Worm (Caenorhabditis elegans) whole organism, young adult: ENCODE data around the gene pifk-1.

Experiments
- F10E7.11 ChIP-seq: sonication (generic microtip); optimal IDR thresholded peaks from 2 replicates; lab custom pipeline; 2017; ENCODE audit warnings: mild to moderate bottlenecking, missing genetic modification characterization, moderate library complexity, missing compliant biosample characterization
- K11D2.4 ChIP-seq: fragments of 200-800 bp; sonication (Bioruptor generic); IDR thresholded peaks from 2 replicates; pipeline ENCODE4 v1.3.6; 2022; ENCODE audit warnings: missing genetic modification reagents, missing genetic modification characterization, missing compliant biosample characterization
- ama-1 ChIP-seq, 3 experiments: fragments of 150-350 bp in 1 of 3; sonication (generic microtip) in 2 of 3; optimal IDR thresholded peaks; 2 replicates each; lab custom pipeline; 2014 to 2018; ENCODE audit warnings: missing biosample characterization in 2 of 3, missing genetic modification characterization in 2 of 3, missing genetic modification reagents in 2 of 3
- ceh-91 ChIP-seq: fragments of 200-800 bp; sonication (Bioruptor generic); IDR thresholded peaks from 2 replicates; pipeline ENCODE4 v1.3.6; 2022; ENCODE audit warnings: missing genetic modification reagents, missing genetic modification characterization, missing compliant biosample characterization
- dox-1 ChIP-seq: fragments of 200-800 bp; sonication (Bioruptor generic); IDR thresholded peaks from 2 replicates; pipeline ENCODE4 v1.3.6; 2022; ENCODE audit warnings: missing genetic modification reagents, missing genetic modification characterization, missing compliant biosample characterization
- egl-44 ChIP-seq: fragments of 200-800 bp; sonication (Bioruptor generic); IDR thresholded peaks from 2 replicates; pipeline ENCODE4 v1.3.6; 2022; ENCODE audit warnings: missing genetic modification reagents, missing genetic modification characterization, missing compliant biosample characterization
- him-1 ChIP-seq: sonication (generic microtip); optimal IDR thresholded peaks from 2 replicates; lab custom pipeline; 2016; ENCODE audit warnings: missing genotype, missing genetic modification reagents, missing genetic modification characterization, missing compliant biosample characterization
- hrde-1 ChIP-seq: sonication (generic microtip); optimal IDR thresholded peaks from 2 replicates; lab custom pipeline; 2016; ENCODE audit warnings: missing genetic modification characterization, mild to moderate bottlenecking, missing compliant biosample characterization, moderate library complexity, missing genotype, missing genetic modification reagents, borderline replicate concordance
- lir-1 ChIP-seq: fragments of 200-800 bp; sonication (Bioruptor generic); conservative IDR thresholded peaks from 2 replicates; pipeline ENCODE4 v1.3.6; 2022; ENCODE audit warnings: missing genetic modification reagents, missing genetic modification characterization, missing compliant biosample characterization
- nhr-120 ChIP-seq: fragments of 200-800 bp; sonication (Bioruptor generic); IDR thresholded peaks from 2 replicates; pipeline ENCODE4 v1.3.6; 2022; ENCODE audit warnings: missing genetic modification characterization, missing compliant biosample characterization
- pha-4 ChIP-seq: fragments of 150-350 bp; sonication (generic microtip); optimal IDR thresholded peaks from 2 replicates; lab custom pipeline; 2014; ENCODE audit warnings: missing biosample characterization, missing genetic modification reagents, missing genetic modification characterization
- snpc-4 ChIP-seq, 5 experiments: fragments of 150-350 bp in 1 of 5; sonication (generic microtip) in 4 of 5; optimal IDR thresholded peaks; 2 replicates each; lab custom pipeline; 2014 to 2018; ENCODE audit warnings: missing genetic modification characterization in 5 of 5, missing biosample characterization in 3 of 5, antibody characterized with exemption in 2 of 5, mild to moderate bottlenecking in 2 of 5, missing compliant biosample characterization in 2 of 5, missing genotype in 2 of 5, moderate library complexity in 2 of 5, missing genetic modification reagents in 1 of 5
- unc-62 ChIP-seq: fragments of 150-350 bp; optimal IDR thresholded peaks from 2 replicates; lab custom pipeline; 2014; ENCODE audit warnings: missing biosample characterization, missing genetic modification reagents, missing genetic modification characterization

ce11 chrX:938269-938883 is 14.1 kb upstream of the pifk-1 start, which contains the start of gene F53H8.3:
- TF ChIP-seq pha-4 (tag; lab: Kevin White, UChicago), result no peak
- no peak for TF ChIP-seq dox-1 (GFP tag; lab: Robert Waterston, UW)
- no peak for TF ChIP-seq K11D2.4
- TF ChIP-seq snpc-4 (GFP tag; optimal IDR thresholded peaks at IDR 0.05; lab: Kevin White, UChicago), result no peak
- TF ChIP-seq snpc-4 (tag; optimal IDR thresholded peaks at IDR 0.05; lab: Kevin White, UChicago), result no peak
- no peak for TF ChIP-seq ama-1 (optimal IDR thresholded peaks at IDR 0.05; lab: Kevin White, UChicago)
- TF ChIP-seq ama-1 (GFP tag; optimal IDR thresholded peaks at IDR 0.05; lab: Kevin White, UChicago), result no peak
- TF ChIP-seq nhr-120 (GFP tag; lab: Robert Waterston, UW), result no peak
- TF ChIP-seq lir-1 (GFP tag; lab: Robert Waterston, UW), result no peak
- no peak for TF ChIP-seq him-1 (tag; lab: Kevin White, UChicago)
- TF ChIP-seq egl-44 (GFP tag; lab: Robert Waterston, UW), result no peak
- TF ChIP-seq F10E7.11 (tag; lab: Kevin White, UChicago), result no peak
- TF ChIP-seq unc-62, result no peak
- no peak for TF ChIP-seq ceh-91 (GFP tag; lab: Robert Waterston, UW)
- TF ChIP-seq hrde-1 (tag; lab: Kevin White, UChicago), result no peak
